Fruit fly (Drosophila melanogaster): ENCODE measurements around the gene CG13021.

The CG13021 gene

DNA sequence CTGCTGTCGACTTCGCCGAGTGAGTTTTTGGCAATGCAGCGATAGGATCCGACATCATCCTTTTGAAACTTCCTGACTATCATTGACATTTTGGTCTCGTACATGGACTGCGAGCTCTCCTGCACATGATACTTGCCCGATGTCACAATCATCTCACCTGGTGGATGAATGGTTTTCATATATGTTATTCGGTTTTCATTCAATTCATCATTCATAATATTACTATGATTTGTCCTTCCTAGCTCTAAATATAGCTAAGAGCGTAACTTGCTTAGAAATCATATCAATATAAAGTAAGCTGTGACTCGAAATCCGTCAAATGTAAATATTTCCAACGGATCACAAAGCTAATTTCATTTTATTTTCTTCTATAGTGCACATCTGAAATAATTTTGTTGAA, at the start of gene CG13021:
Gene CG13021, plus strand, starts transcription at position 301 of the 400 bp plus-strand sequence.
- no peak for TF ChIP-seq CG8478 (optimal IDR thresholded peaks at IDR 0.05)
- TF ChIP-seq CTCF (optimal IDR thresholded peaks at IDR 0.05), result no peak

DNA sequence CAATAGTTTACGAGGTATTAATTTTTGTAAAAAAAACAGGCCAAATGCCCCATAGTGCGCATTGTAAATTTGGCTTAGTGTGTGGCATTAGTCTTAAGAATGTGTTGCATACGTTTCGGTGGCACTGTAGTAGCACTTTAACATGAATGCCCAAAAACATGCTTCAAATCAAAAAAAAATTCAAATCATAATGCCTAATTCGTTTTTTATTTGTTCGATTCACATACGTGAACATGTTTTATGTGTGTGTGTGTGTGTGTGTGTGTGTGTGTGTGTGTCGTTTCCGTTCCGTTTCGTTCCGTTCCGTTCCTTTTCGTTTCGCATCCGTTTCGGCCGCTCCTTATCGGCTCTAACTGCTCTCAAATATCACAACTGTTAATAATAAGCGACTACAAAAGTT, 48.6 kb upstream of the CG13021 start:
- TF ChIP-seq CG8478 (optimal IDR thresholded peaks at IDR 0.05) (no peak), CTCF (optimal IDR thresholded peaks at IDR 0.05) (peak in 1 of 2 experiments; percentile 17)

DNA sequence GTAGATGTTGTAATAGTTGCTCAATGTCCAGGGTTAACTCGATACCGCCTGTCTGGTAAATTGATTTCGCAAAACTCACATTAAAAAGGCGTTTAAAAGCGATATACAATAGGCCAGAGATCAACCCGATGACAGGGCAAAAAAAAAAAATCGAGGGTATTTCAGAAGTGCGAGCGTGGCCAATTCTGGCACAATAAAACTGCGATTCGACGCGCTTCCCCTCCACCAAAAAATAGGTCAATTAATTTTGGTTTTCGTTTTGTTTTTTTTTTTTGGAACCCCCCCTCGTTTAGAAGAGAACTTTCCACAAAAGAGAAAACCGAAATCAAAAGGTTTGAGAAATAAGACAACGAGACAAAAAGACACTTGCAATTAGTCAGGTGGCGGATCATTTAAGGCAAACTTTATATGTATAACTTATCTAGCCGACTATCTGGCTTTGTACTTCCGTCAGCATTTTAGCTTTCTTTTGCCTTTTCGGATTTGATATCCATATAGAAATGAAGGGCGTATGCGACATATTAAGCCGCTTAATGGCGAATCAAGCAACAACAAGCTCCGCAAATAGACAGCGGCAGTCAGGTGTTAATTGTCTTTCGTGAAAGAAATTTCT, 43.5 kb upstream of the CG13021 start:
- no peak for TF ChIP-seq CG8478 (optimal IDR thresholded peaks at IDR 0.05)
- no peak for TF ChIP-seq CTCF (optimal IDR thresholded peaks at IDR 0.05)

DNA sequence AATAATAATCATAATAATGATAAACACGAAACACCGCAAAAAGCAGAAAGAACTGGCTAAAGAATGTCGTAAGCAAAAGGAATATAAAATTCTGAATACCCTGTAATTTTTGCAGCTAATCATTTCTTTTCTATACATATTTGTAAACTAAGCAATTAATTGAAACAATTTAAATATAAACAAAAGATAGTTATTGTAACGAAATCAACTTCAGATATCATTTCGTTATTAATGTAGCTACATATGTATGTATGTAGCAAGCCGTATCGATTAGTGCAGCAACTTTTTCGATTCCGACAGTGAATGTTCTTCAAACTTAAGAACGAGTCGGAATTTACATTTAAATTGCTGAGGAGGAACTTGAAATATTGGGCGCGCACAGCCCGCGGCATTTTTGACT, 40.5 kb upstream of the CG13021 start:
- TF ChIP-seq CG8478 (optimal IDR thresholded peaks at IDR 0.05) (no peak), CTCF (optimal IDR thresholded peaks at IDR 0.05) (no peak)

DNA sequence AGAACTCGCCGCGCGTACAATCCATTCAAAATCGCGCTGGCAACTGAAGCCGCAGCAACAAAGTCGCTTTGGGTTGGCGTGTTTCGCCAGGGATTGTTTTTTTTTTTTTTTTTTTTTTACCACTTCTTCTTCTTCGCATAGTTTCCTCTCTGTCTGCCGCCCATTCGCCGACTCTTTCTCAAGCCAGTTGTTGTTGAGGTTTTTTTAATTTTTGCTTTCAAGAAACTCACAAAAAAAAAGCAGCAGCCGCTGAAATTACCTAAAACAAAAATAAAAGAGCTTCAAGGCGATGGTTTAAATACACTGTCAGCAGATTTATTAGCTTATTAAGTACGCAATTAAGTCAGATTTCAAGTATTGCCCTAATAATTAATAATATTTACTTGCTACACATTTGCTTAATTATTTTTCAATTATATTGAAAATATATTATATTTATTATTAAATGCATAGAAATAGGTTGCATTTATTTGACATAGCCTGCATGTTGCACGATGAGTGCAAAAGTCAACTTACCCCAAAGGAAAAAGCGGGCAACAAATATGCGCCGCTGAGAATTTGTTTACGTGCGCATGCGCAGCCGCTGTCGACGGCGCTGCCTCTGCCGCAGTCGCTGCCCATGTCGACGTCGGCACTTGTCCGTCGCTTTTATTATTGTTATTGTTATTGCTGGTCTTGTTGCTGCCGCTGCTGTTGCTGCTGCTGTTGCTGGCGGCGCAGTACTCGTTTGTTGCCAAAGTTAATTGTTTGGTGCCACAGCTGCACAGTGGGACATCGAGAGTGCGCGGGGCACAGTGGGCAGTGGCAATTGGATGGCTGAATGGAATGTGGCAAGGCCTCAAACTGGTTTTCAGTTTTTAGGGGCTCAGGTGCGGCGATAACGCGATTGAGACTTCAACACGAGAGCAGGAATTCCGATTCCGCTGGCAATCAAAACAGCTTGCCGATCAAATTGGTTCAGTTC, 39.4 kb upstream of the CG13021 start, which contains the start of gene CG12206:
Gene CG12206, minus strand, starts transcription at position 49 of the 964 bp plus-strand sequence.
- no peak for TF ChIP-seq CTCF (optimal IDR thresholded peaks at IDR 0.05)
- no peak for TF ChIP-seq CG8478 (optimal IDR thresholded peaks at IDR 0.05)

DNA sequence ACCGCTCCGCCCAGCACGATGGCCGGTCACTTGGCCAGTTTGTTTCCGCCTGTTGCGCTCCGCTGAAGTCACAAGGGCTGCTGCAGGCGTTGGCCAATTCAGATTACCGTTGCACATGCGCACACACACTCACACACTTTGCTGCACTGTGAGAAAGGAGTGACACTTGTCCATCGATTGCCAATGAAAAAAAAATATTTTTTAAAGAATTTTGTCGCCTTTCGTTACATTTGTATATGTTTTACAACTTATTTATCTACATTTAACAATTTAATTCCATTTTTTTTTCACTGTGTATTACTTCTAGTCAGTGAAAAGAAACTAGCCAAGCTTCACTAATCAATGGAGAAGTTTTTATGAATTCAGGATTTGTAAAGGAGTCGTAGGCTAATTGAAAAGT, 38.1 kb upstream of the CG13021 start:
- TF ChIP-seq CTCF (optimal IDR thresholded peaks at IDR 0.05) (no peak), CG8478 (optimal IDR thresholded peaks at IDR 0.05) (no peak)

DNA sequence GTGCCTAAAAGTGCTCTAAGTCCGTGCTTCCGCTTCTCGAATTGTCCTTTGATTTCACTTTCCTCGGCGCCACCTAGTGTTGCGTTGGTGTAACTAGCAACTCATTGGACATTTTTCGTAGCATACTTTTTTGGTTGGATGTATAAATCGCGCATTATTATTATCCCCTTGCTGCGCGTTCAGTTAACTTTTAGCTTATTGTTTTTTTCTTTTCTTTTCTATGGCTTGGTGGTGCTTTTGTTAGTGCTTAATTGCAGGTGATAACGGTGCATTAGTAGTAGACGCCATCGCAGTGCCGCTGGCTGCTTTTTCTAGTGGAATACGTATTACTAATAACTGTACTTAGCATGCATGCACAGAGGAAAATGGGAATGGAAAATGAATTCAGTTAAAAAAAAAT, 33.1 kb upstream of the CG13021 start:
- TF ChIP-seq CTCF (optimal IDR thresholded peaks at IDR 0.05), result peak; percentile 92 to 95
- TF ChIP-seq CG8478 (optimal IDR thresholded peaks at IDR 0.05), result no peak

DNA sequence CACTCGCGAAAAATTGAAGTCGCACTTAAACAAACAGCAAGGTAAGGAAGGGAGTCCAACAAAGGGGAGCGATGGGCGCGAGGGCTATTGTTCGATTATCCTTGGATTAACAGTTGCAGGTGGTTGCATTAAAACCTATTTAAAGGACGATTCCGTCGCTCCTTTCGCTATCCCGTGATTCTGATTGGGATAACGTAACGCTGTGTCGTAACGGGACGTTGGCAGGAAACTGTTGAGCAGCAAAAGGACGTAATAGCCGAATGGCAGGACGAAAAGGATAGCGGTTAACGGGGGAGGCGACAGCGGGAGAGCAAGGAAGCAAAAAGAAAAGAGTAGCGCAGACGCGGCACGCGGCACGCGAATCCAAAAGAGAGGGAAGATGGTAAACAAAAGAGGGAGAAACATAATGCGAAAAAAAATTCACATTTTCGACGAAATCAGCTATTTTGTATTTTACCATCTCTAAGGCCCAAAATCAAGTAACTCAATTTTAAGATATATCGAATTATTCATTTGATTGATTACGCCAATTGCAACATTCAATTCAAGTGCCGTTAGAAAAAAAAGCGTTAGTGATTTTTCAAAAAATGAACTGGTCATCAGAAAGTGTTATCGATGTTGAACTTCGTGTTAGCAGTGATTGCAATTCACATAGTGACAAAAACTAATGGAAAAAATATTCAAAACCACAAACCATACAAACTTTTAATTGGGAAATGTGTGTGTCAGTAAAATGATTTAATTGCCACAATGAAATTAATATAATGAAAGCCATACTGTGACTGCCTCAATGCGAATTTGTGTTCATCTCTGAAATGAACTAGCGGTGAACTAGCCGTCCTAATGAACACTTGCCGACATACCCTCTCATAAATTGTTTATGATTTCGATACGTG, 31.7 kb upstream of the CG13021 start, which contains the start of the genes CG10804 and CG10802:
Gene CG10804, minus strand, starts transcription at position 204 of the 896 bp plus-strand sequence.
Gene CG10802, plus strand, starts transcription at position 847 of the 896 bp plus-strand sequence.
- no peak for TF ChIP-seq CTCF (optimal IDR thresholded peaks at IDR 0.05)
- TF ChIP-seq CG8478 (optimal IDR thresholded peaks at IDR 0.05), result no peak

DNA sequence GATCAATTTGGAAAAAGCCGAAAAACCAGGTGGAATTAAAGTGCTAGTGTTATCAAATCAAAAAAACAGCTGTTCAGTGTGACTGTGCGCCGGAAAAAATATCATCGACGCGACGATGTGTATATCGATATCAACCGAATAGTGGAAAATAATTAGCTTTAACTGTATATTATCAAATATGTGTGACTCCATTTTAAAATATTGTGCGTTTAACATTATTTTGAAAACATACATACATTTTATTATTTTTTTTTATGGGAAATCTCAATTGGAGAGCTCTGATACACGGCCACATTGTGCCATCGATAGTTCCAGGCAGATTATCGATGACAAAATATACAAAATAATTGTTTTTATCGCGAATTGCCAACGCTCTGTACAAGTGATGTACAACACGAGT, 28.8 kb upstream of the CG13021 start, which contains the start of the genes CG14270 and CG10803:
Gene CG14270, minus strand, starts transcription at position 75 of the 400 bp plus-strand sequence.
Gene CG10803, plus strand, starts transcription at position 347 of the 400 bp plus-strand sequence.
- TF ChIP-seq CG8478 (optimal IDR thresholded peaks at IDR 0.05) (no peak), CTCF (optimal IDR thresholded peaks at IDR 0.05) (no peak)

DNA sequence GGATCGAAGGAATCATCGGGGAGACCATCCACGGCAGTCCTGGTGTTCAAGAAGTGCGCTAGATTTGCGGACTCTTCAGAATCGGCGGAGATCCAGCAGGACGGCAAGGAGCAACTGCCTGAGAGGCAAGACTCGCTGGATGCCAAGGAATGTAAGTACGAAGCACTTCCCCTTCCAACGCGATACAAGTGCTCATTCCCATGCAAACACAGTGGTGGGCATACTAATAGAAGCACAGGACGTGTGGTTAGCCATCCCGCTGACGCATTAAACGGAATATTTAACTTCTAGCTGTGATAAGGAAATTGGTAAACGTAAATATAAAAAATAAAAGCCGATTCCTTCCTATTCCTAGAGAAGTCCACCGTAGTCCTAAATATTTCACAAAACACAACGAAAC, 28.2 kb upstream of the CG13021 start:
- no peak for TF ChIP-seq CTCF (optimal IDR thresholded peaks at IDR 0.05)
- no peak for TF ChIP-seq CG8478 (optimal IDR thresholded peaks at IDR 0.05)

DNA sequence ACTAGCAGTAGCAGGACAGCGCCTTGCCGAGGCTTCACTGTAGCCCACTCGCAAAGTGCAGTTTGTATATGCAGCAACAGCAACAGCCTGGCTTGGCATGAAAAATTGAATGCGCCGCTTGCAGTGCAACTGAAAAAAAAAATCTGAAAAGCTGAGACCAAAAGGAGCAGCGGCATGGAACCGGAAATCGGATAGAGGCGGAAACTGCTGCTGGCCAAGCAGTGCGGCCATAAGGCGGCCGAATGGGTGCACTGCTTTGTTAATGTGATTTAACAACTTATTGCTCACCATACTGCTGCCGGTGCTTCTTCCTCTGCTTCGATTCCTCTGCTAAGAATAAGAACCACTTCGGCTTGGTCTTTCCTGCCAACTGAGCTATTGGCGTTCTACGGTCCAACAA, 9.9 kb upstream of the CG13021 start:
- TF ChIP-seq CTCF (optimal IDR thresholded peaks at IDR 0.05), result no peak
- TF ChIP-seq CG8478 (optimal IDR thresholded peaks at IDR 0.05), result no peak

DNA sequence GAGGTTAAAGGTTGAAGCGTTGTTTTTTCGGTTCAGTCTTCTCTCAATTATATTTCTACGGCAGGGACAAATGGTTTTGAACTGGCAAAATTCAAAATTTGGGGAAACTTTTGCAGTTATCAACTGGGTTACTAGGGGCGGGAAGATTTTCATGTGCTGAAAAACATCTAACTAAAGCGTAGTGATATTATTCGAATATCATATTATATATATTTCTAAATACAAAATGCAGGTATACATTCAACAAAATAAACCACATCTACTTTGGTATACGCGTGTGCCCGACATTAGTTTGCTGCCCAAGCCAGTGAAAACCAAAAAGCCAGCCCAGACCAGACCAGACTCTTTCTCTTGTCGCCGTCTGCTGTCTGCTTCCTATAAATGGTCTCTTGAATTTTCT, 9.4 kb upstream of the CG13021 start, which contains the start of gene Gas8:
Gene Gas8, minus strand, starts transcription at position 101 of the 400 bp plus-strand sequence.
- no peak for TF ChIP-seq CTCF (optimal IDR thresholded peaks at IDR 0.05)
- no peak for TF ChIP-seq CG8478 (optimal IDR thresholded peaks at IDR 0.05)

DNA sequence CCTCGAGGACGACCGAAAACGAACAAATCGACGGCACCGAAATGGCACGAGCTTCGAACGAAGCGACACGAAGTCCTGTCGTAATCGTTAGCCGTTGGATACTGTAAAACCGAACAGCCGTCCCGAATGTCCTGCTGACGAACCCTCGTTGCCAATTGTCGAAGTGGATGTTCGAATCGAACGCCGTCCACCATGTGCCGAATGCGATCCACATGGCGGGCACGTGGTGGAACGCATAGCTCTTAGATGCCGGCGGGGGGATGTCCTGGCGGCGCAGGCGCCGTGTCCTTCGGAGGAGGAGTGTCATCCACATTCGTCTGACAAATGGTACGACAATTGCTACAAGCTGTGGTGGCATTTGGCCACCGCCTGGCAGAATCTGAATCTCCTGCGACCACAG, 16.6 kb downstream of the CG13021 start:
- no peak for TF ChIP-seq CG8478 (optimal IDR thresholded peaks at IDR 0.05)
- TF ChIP-seq CTCF (optimal IDR thresholded peaks at IDR 0.05), result no peak

DNA sequence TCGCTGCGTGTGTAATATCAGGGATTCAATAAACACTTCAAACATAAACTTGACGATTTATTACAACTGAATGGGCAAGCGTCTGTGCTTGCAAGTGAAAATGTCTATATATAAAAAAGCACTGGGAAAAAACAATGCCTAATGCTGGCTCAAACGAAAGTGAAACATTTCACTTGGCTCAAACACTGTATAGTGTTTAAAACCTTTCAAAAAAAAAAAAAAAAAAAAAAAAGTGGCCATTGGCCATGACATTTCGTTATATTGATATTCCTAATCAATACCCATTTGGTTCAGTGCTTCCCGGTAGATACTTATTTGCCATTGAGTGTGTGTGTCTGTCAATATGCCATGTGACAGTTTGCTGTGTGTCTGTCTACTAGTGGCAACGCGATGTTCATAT, 24.7 kb downstream of the CG13021 start:
- TF ChIP-seq CTCF (optimal IDR thresholded peaks at IDR 0.05) (no peak), CG8478 (optimal IDR thresholded peaks at IDR 0.05) (no peak)
